Worm (Caenorhabditis elegans): ENCODE results near the gene hum-6.
A peak's percentile ranks its signal among the peaks of the same experiment; 100 is the strongest.

hum-6 gene

ce11 chrX:2302782-2303181 is at the start of gene hum-6:
hum-6 (plus strand) TSS chrX:2303082.
- TF ChIP-seq nhr-129 (tag; optimal IDR thresholded peaks at IDR 0.05), result no peak
- TF ChIP-seq sem-4 (tag; optimal IDR thresholded peaks at IDR 0.05), result no peak
- no peak for TF ChIP-seq nhr-237 (tag; optimal IDR thresholded peaks at IDR 0.05)
- no peak for TF ChIP-seq sma-9 (GFP tag; optimal IDR thresholded peaks at IDR 0.05)
- TF ChIP-seq sma-9 (tag; optimal IDR thresholded peaks at IDR 0.05), result no peak
- TF ChIP-seq ama-1 (optimal IDR thresholded peaks at IDR 0.05), result no peak

- TF ChIP-seq mab-5 (tag; optimal IDR thresholded peaks at IDR 0.05) (no peak), peb-1 (tag; optimal IDR thresholded peaks at IDR 0.05) (no peak), F13H6.1 (tag; optimal IDR thresholded peaks at IDR 0.05) (no peak), R02D3.7 (tag; optimal IDR thresholded peaks at IDR 0.05) (no peak), nhr-77 (tag; optimal IDR thresholded peaks at IDR 0.05) (no peak), elt-3 (tag; optimal IDR thresholded peaks at IDR 0.05) (no peak), C34F6.9 (tag; optimal IDR thresholded peaks at IDR 0.05) (no peak), nhr-25 (tag; optimal IDR thresholded peaks at IDR 0.05) (no peak), fos-1 (tag; optimal IDR thresholded peaks at IDR 0.05) (no peak), nhr-10 (tag; optimal IDR thresholded peaks at IDR 0.05) (no peak)
Measured at ce11 chrX:2258001-2258400, 44.9 kb upstream of the hum-6 start, which contains the start of gene crn-4. crn-4 (minus strand) TSS chrX:2258101.

ce11 chrX:2258404-2258803 is 44.5 kb upstream of the hum-6 start:
- TF ChIP-seq ama-1 (optimal IDR thresholded peaks at IDR 0.05) (no peak), C34F6.9 (tag; optimal IDR thresholded peaks at IDR 0.05) (no peak), fos-1 (tag; optimal IDR thresholded peaks at IDR 0.05) (peak; percentile 70), zag-1 (tag; optimal IDR thresholded peaks at IDR 0.05) (no peak), unc-55 (GFP tag; optimal IDR thresholded peaks at IDR 0.05) (peak; percentile 6), F13H6.1 (tag; optimal IDR thresholded peaks at IDR 0.05) (peak; percentile 5), dmd-4 (tag; optimal IDR thresholded peaks at IDR 0.05) (no peak), mbf-1 (tag; optimal IDR thresholded peaks at IDR 0.05) (no peak), lin-11 (tag; optimal IDR thresholded peaks at IDR 0.05) (no peak), nhr-10 (tag; optimal IDR thresholded peaks at IDR 0.05) (no peak), elt-1 (tag; optimal IDR thresholded peaks at IDR 0.05) (no peak), crh-2 (tag; optimal IDR thresholded peaks at IDR 0.05) (no peak), sma-3 (GFP tag; optimal IDR thresholded peaks at IDR 0.05) (no peak), nhr-129 (tag; optimal IDR thresholded peaks at IDR 0.05) (peak; percentile 24), peb-1 (tag; optimal IDR thresholded peaks at IDR 0.05) (no peak), lin-13 (GFP tag; optimal IDR thresholded peaks at IDR 0.05) (no peak), unc-39 (tag; optimal IDR thresholded peaks at IDR 0.05) (no peak), egl-27 (tag; optimal IDR thresholded peaks at IDR 0.05) (no peak)

- TF ChIP-seq peb-1 (tag; optimal IDR thresholded peaks at IDR 0.05) (no peak), dmd-4 (tag; optimal IDR thresholded peaks at IDR 0.05) (no peak), blmp-1 (tag; optimal IDR thresholded peaks at IDR 0.05; ENCODE audit: insufficient read depth) (no peak), mbf-1 (tag; optimal IDR thresholded peaks at IDR 0.05) (no peak), sem-4 (tag; optimal IDR thresholded peaks at IDR 0.05) (no peak), ceh-82 (tag; optimal IDR thresholded peaks at IDR 0.05) (no peak), lsy-2 (tag; optimal IDR thresholded peaks at IDR 0.05) (no peak), elt-3 (tag; optimal IDR thresholded peaks at IDR 0.05) (no peak), F13H6.1 (tag; optimal IDR thresholded peaks at IDR 0.05) (no peak), zag-1 (tag; optimal IDR thresholded peaks at IDR 0.05) (no peak), sma-9 (GFP tag; optimal IDR thresholded peaks at IDR 0.05) (no peak), sma-9 (tag; optimal IDR thresholded peaks at IDR 0.05) (no peak), egl-27 (tag; optimal IDR thresholded peaks at IDR 0.05) (no peak), snpc-4 (tag; optimal IDR thresholded peaks at IDR 0.05) (no peak), fos-1 (tag; optimal IDR thresholded peaks at IDR 0.05) (no peak), lin-11 (tag; optimal IDR thresholded peaks at IDR 0.05) (no peak), lin-39 (tag; optimal IDR thresholded peaks at IDR 0.05) (no peak), ztf-4 (tag; optimal IDR thresholded peaks at IDR 0.05) (no peak), ztf-11 (tag; optimal IDR thresholded peaks at IDR 0.05) (no peak), crh-2 (tag; optimal IDR thresholded peaks at IDR 0.05) (no peak), Y55F3AM.14 (GFP tag; optimal IDR thresholded peaks at IDR 0.05) (no peak)
Measured at ce11 chrX:2261003-2261402, 41.9 kb upstream of the hum-6 start, which contains the start of gene AH9.3. AH9.3 (minus strand) TSS chrX:2261103.

- peak; percentile 20 for TF ChIP-seq fos-1 (tag; optimal IDR thresholded peaks at IDR 0.05)
- TF ChIP-seq skn-1 (tag; optimal IDR thresholded peaks at IDR 0.05), result no peak
Measured at ce11 chrX:2262420-2262819, 40.5 kb upstream of the hum-6 start.

Measured in whole organism, L2 larva.